Worm (Caenorhabditis elegans): ENCODE results near the gene arrd-13.

DNA sequence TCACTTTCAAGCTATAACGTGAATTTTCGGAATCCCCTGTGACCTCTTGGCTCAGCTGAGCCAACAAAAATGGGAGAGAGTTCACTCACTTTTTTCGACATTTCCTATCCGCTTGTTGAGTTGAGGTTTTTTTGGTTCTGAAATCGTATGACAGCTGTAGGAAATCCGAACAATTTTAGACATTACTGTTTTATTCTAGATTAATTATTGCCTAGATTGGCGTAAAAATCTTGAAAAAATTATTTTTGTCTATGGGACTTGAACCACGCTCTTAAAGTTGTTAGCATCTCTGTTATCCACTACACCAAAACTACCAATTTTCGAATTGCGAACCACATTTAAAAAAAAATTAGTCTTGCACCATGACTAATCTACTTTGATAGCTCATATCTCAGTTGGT, 25.7 kb downstream of the arrd-13 start, which contains the start of gene C01B9.4:
- TF ChIP-seq ztf-11 (tag; optimal IDR thresholded peaks at IDR 0.05) (no peak), tbx-8 (GFP tag; optimal IDR thresholded peaks at IDR 0.05) (no peak), blmp-1 (tag; optimal IDR thresholded peaks at IDR 0.05) (no peak)

All from whole organism, mixed stage, embryonic.